Fruit fly (Drosophila melanogaster) Kc167 (cell line): ENCODE measurements around the gene CG14294.

Experiments
- Myc ChIP-seq: fragments of >200 bp; optimal IDR thresholded peaks from 2 replicates; lab custom pipeline; 2017; ENCODE audit warnings: missing external identifiers
- Sin3A ChIP-seq: fragments of >200 bp; optimal IDR thresholded peaks from 2 replicates; lab custom pipeline; 2018; ENCODE audit warnings: missing external identifiers
- insv ChIP-seq: fragments of >200 bp; optimal IDR thresholded peaks from 3 replicates; lab custom pipeline; 2018; ENCODE audit warnings: missing external identifiers

dm6 chr3R:18902164-18902563 is at the start of gene CG14294:
- TF ChIP-seq insv (lab: Kevin White, UChicago): no peak
- no peak for TF ChIP-seq Sin3A (lab: Kevin White, UChicago)
- no peak for TF ChIP-seq Myc
